Worm (Caenorhabditis elegans): Measurements from ENCODE around the gene E02H4.7.

- no peak for TF ChIP-seq him-1 (tag; optimal IDR thresholded peaks at IDR 0.05)
- TF ChIP-seq W03F9.2 (tag; optimal IDR thresholded peaks at IDR 0.05) = no peak
Observed at ce11 chrX:14281526-14281925, 25.5 kb downstream of the E02H4.7 start, which contains the start of gene E02H4.2.

All from whole organism, L4/young adult.